Worm (Caenorhabditis elegans) whole organism, late embryonic: ENCODE data around the gene F45E12.5.

Experiments used
- F13H6.1 ChIP-seq: sonication (generic microtip); optimal IDR thresholded peaks from 2 replicates; lab custom pipeline; 2016; ENCODE audit warnings: missing genetic modification characterization, missing compliant biosample characterization
- K02D7.2 ChIP-seq: sonication (generic microtip); optimal IDR thresholded peaks from 2 replicates; lab custom pipeline; 2017; ENCODE audit warnings: mild to moderate bottlenecking, missing genetic modification characterization, missing compliant biosample characterization
- T23F11.4 ChIP-seq: fragments of 200-800 bp; sonication (Bioruptor generic); optimal IDR thresholded peaks from 2 replicates; lab custom pipeline; 2018; ENCODE audit warnings: mild to moderate bottlenecking, missing genetic modification characterization, missing compliant biosample characterization
- Y22D7AL.16 ChIP-seq: sonication (generic microtip); optimal IDR thresholded peaks from 2 replicates; lab custom pipeline; 2016; ENCODE audit warnings: missing genetic modification characterization, missing compliant biosample characterization
- ceh-14 ChIP-seq: sonication (generic microtip); optimal IDR thresholded peaks from 2 replicates; lab custom pipeline; 2016; ENCODE audit warnings: missing genotype, missing genetic modification characterization, missing compliant biosample characterization
- ceh-18 ChIP-seq: sonication (generic microtip); optimal IDR thresholded peaks from 2 replicates; lab custom pipeline; 2016; ENCODE audit warnings: missing genetic modification characterization, missing compliant biosample characterization
- ceh-19 ChIP-seq: fragments of 200-800 bp; sonication (Bioruptor generic); optimal IDR thresholded peaks from 2 replicates; lab custom pipeline; 2018; ENCODE audit warnings: mild to moderate bottlenecking, missing genetic modification characterization, missing compliant biosample characterization
- ceh-2 ChIP-seq: sonication (generic microtip); optimal IDR thresholded peaks from 2 replicates; lab custom pipeline; 2016; ENCODE audit warnings: missing genotype, missing genetic modification characterization, missing compliant biosample characterization
- ceh-24 ChIP-seq: sonication (generic microtip); optimal IDR thresholded peaks from 2 replicates; lab custom pipeline; 2016; ENCODE audit warnings: mild to moderate bottlenecking, missing genetic modification characterization, missing compliant biosample characterization
- ceh-31 ChIP-seq: sonication (generic microtip); optimal IDR thresholded peaks from 2 replicates; lab custom pipeline; 2016; ENCODE audit warnings: missing genetic modification characterization, missing compliant biosample characterization
- ceh-45 ChIP-seq: fragments of 200-800 bp; sonication (Bioruptor generic); IDR thresholded peaks from 2 replicates; pipeline ENCODE4 v1.3.6; 2022; ENCODE audit warnings: missing genetic modification reagents, missing genetic modification characterization, missing compliant biosample characterization
- che-1 ChIP-seq: sonication (generic microtip); optimal IDR thresholded peaks from 2 replicates; lab custom pipeline; 2016; ENCODE audit warnings: mild to moderate bottlenecking, missing genetic modification characterization, missing compliant biosample characterization
- dmd-4 ChIP-seq: sonication (generic microtip); optimal IDR thresholded peaks from 2 replicates; lab custom pipeline; 2016; ENCODE audit warnings: borderline replicate concordance, missing genetic modification characterization, missing compliant biosample characterization
- dve-1 ChIP-seq: sonication (generic microtip); optimal IDR thresholded peaks from 2 replicates; lab custom pipeline; 2017; ENCODE audit warnings: antibody characterized with exemption, mild to moderate bottlenecking, missing genetic modification characterization, missing compliant biosample characterization
- elt-2 ChIP-seq: sonication (generic microtip); optimal IDR thresholded peaks from 2 replicates; lab custom pipeline; 2016; ENCODE audit warnings: missing genetic modification reagents, missing genetic modification characterization, missing compliant biosample characterization
- fkh-6 ChIP-seq: sonication (generic microtip); optimal IDR thresholded peaks from 2 replicates; lab custom pipeline; 2016; ENCODE audit warnings: missing genetic modification characterization, missing compliant biosample characterization
- gmeb-2 ChIP-seq: sonication (generic microtip); optimal IDR thresholded peaks from 2 replicates; lab custom pipeline; 2016; ENCODE audit warnings: missing genetic modification characterization, inconsistent platforms, missing compliant biosample characterization
- hlh-13 ChIP-seq: fragments of 200-800 bp; sonication (Bioruptor generic); optimal IDR thresholded peaks from 2 replicates; lab custom pipeline; 2018; ENCODE audit warnings: mild to moderate bottlenecking, missing genetic modification characterization, missing compliant biosample characterization
- hlh-15 ChIP-seq: sonication (generic microtip); optimal IDR thresholded peaks from 2 replicates; lab custom pipeline; 2016; ENCODE audit warnings: missing genetic modification characterization, missing compliant biosample characterization
- hlh-30 ChIP-seq: sonication (generic microtip); optimal IDR thresholded peaks from 2 replicates; lab custom pipeline; 2017; ENCODE audit warnings: antibody characterized with exemption, missing genetic modification characterization, missing compliant biosample characterization; ENCODE audit not compliant: insufficient read depth
- lim-6 ChIP-seq: sonication (generic microtip); optimal IDR thresholded peaks from 2 replicates; lab custom pipeline; 2016; ENCODE audit warnings: missing genetic modification characterization, missing compliant biosample characterization
- lin-11 ChIP-seq: fragments of 200-800 bp; sonication (Bioruptor generic); optimal IDR thresholded peaks from 2 replicates; lab custom pipeline; 2018; ENCODE audit warnings: mild to moderate bottlenecking, missing genetic modification characterization, missing compliant biosample characterization
- mec-3 ChIP-seq: sonication (generic microtip); optimal IDR thresholded peaks from 2 replicates; lab custom pipeline; 2016; ENCODE audit warnings: borderline replicate concordance, missing genetic modification characterization, missing compliant biosample characterization
- nfya-1 ChIP-seq: sonication (generic microtip); optimal IDR thresholded peaks from 2 replicates; lab custom pipeline; 2017; ENCODE audit warnings: missing genetic modification characterization, mild to moderate bottlenecking, missing compliant biosample characterization, antibody characterized with exemption, moderate library complexity
- nhr-11 ChIP-seq: fragments of 150-350 bp; optimal IDR thresholded peaks from 2 replicates; lab custom pipeline; 2014; ENCODE audit warnings: missing biosample characterization, missing genetic modification characterization
- nhr-232 ChIP-seq: sonication (generic microtip); optimal IDR thresholded peaks from 2 replicates; lab custom pipeline; 2016; ENCODE audit warnings: missing genetic modification characterization, missing compliant biosample characterization
- npax-4 ChIP-seq: sonication (generic microtip); optimal IDR thresholded peaks from 2 replicates; lab custom pipeline; 2016; ENCODE audit warnings: missing genetic modification characterization, missing compliant biosample characterization
- pag-3 ChIP-seq: sonication (generic microtip); optimal IDR thresholded peaks from 2 replicates; lab custom pipeline; 2016; ENCODE audit warnings: missing compliant biosample characterization, missing genetic modification characterization, borderline replicate concordance
- pat-9 ChIP-seq: fragments of 200-800 bp; sonication (Bioruptor generic); optimal IDR thresholded peaks from 2 replicates; lab custom pipeline; 2018; ENCODE audit warnings: mild to moderate bottlenecking, missing genetic modification characterization, moderate library complexity, missing compliant biosample characterization
- pros-1 ChIP-seq: fragments of 150-350 bp; optimal IDR thresholded peaks from 2 replicates; lab custom pipeline; 2014; ENCODE audit warnings: missing biosample characterization, missing genetic modification reagents, missing genetic modification characterization
- ref-2 ChIP-seq: sonication (generic microtip); optimal IDR thresholded peaks from 2 replicates; lab custom pipeline; 2016; ENCODE audit warnings: missing genetic modification characterization, missing compliant biosample characterization
- rnt-1 ChIP-seq: sonication (generic microtip); optimal IDR thresholded peaks from 2 replicates; lab custom pipeline; 2016; ENCODE audit warnings: missing genetic modification characterization, missing compliant biosample characterization
- sdc-2 ChIP-seq: sonication (generic microtip); optimal IDR thresholded peaks from 2 replicates; lab custom pipeline; 2016; ENCODE audit warnings: missing genotype, missing genetic modification characterization, missing compliant biosample characterization
- sox-2 ChIP-seq: fragments of 200-800 bp; sonication (Bioruptor generic); IDR thresholded peaks from 2 replicates; pipeline ENCODE4 v1.3.6; 2022; ENCODE audit warnings: missing genetic modification reagents, missing genetic modification characterization, missing compliant biosample characterization
- tbx-2 ChIP-seq: sonication (generic microtip); optimal IDR thresholded peaks from 2 replicates; lab custom pipeline; 2016; ENCODE audit warnings: missing genetic modification characterization, missing compliant biosample characterization
- tbx-7 ChIP-seq: sonication (generic microtip); optimal IDR thresholded peaks from 2 replicates; lab custom pipeline; 2016; ENCODE audit warnings: missing genotype, missing genetic modification characterization, missing compliant biosample characterization
- ttx-3 ChIP-seq: sonication (generic microtip); optimal IDR thresholded peaks from 2 replicates; lab custom pipeline; 2016; ENCODE audit warnings: missing genetic modification reagents, missing genetic modification characterization, missing compliant biosample characterization
- unc-3 ChIP-seq, 2 experiments: fragments of 200-800 bp in 1 of 2; sonication (Bioruptor generic) in 1 of 2; sonication (generic microtip) in 1 of 2; conservative IDR thresholded peaks in 1 of 2; optimal IDR thresholded peaks in 1 of 2; 2 replicates each; pipeline versions ENCODE4 v1.3.6 to Lab custom; 2016 to 2022; ENCODE audit warnings: missing compliant biosample characterization in 2 of 2, missing genetic modification characterization in 2 of 2, missing genetic modification reagents in 1 of 2
- unc-55 ChIP-seq: sonication (generic microtip); optimal IDR thresholded peaks from 2 replicates; lab custom pipeline; 2017; ENCODE audit warnings: missing biosample characterization, missing genetic modification reagents, missing genetic modification characterization
- unc-86 ChIP-seq: sonication (generic microtip); optimal IDR thresholded peaks from 2 replicates; lab custom pipeline; 2016; ENCODE audit warnings: missing genetic modification characterization, missing compliant biosample characterization
- zip-5 ChIP-seq: sonication (generic microtip); optimal IDR thresholded peaks from 2 replicates; lab custom pipeline; 2016; ENCODE audit warnings: missing genetic modification characterization, missing compliant biosample characterization
- ztf-16 ChIP-seq: sonication (generic microtip); optimal IDR thresholded peaks from 2 replicates; lab custom pipeline; 2017; ENCODE audit warnings: missing genetic modification characterization, missing compliant biosample characterization

Gene F45E12.5

ce11 chrII:7317468-7317867 is 7.6 kb upstream of the F45E12.5 start, which contains the start of gene F21D12.2:
Gene F21D12.2, plus strand, starts transcription at chrII:7317768.
- TF ChIP-seq lin-11 (tag; lab: Kevin White, UChicago), result no peak
- no peak for TF ChIP-seq ceh-24
- no peak for TF ChIP-seq rnt-1 (tag; lab: Kevin White, UChicago)
- no peak for TF ChIP-seq zip-5 (tag; lab: Kevin White, UChicago)
- no peak for TF ChIP-seq lim-6 (tag; lab: Kevin White, UChicago)
- no peak for TF ChIP-seq ceh-14 (tag; lab: Kevin White, UChicago)
- no peak for TF ChIP-seq che-1 (tag; lab: Kevin White, UChicago)
- no peak for TF ChIP-seq ceh-18 (tag; lab: Kevin White, UChicago)
- TF ChIP-seq hlh-13 (GFP tag; lab: Kevin White, UChicago), result no peak
- TF ChIP-seq dve-1, result no peak
- TF ChIP-seq ttx-3 (tag; lab: Kevin White, UChicago), result no peak

ce11 chrII:7314083-7314482 is 4.2 kb upstream of the F45E12.5 start, which contains the start of gene F45E12.6:
Gene F45E12.6, minus strand, starts transcription at chrII:7314183.
- TF ChIP-seq pag-3 (tag; lab: Kevin White, UChicago) (no peak), unc-3 (GFP tag; conservative IDR thresholded peaks at IDR 0.05; lab: Robert Waterston, UW) (no peak), unc-3 (tag; optimal IDR thresholded peaks at IDR 0.05; lab: Kevin White, UChicago) (no peak), sox-2 (no peak), ceh-18 (tag; lab: Kevin White, UChicago) (no peak), ceh-19 (GFP tag; lab: Kevin White, UChicago) (no peak), tbx-7 (tag; lab: Kevin White, UChicago) (no peak), lim-6 (tag; lab: Kevin White, UChicago) (no peak), unc-55 (GFP tag; lab: Kevin White, UChicago) (no peak), mec-3 (tag; lab: Kevin White, UChicago) (no peak), F13H6.1 (no peak), Y22D7AL.16 (tag; lab: Kevin White, UChicago) (no peak), hlh-15 (tag; lab: Kevin White, UChicago) (no peak), ceh-24 (no peak), hlh-13 (GFP tag; lab: Kevin White, UChicago) (no peak), nhr-11 (tag; lab: Kevin White, UChicago) (no peak)

- TF ChIP-seq hlh-30 (tag; lab: Kevin White, UChicago) (no peak), elt-2 (tag; lab: Kevin White, UChicago) (no peak), gmeb-2 (no peak), Y22D7AL.16 (tag; lab: Kevin White, UChicago) (no peak), ceh-19 (GFP tag; lab: Kevin White, UChicago) (no peak), nhr-232 (no peak), tbx-7 (tag; lab: Kevin White, UChicago) (no peak), K02D7.2 (tag; lab: Kevin White, UChicago) (no peak)
These were observed 4.4 kb downstream of the F45E12.5 start, which contains the start of gene brf-1 for ce11 chrII:7305558-7305957. Gene brf-1, plus strand, starts transcription at chrII:7305858.

ce11 chrII:7301670-7302151 is 8.2 kb downstream of the F45E12.5 start, which contains the start of gene cul-4:
Gene cul-4, plus strand, starts transcription at chrII:7302101.
- TF ChIP-seq ceh-45 (no peak), npax-4 (no peak), pros-1 (tag; lab: Kevin White, UChicago) (no peak), tbx-2 (tag; lab: Kevin White, UChicago) (peak; percentile 12), ceh-2 (tag; lab: Kevin White, UChicago) (peak; percentile 8), tbx-7 (tag; lab: Kevin White, UChicago) (no peak), ztf-16 (tag; lab: Kevin White, UChicago) (no peak), ceh-14 (tag; lab: Kevin White, UChicago) (peak; percentile 14), dmd-4 (tag; lab: Kevin White, UChicago) (no peak), nhr-11 (tag; lab: Kevin White, UChicago) (no peak), ceh-31 (tag; lab: Kevin White, UChicago) (peak; percentile 10), fkh-6 (tag; lab: Kevin White, UChicago) (no peak), nfya-1 (tag; lab: Kevin White, UChicago) (peak; percentile 40), unc-86 (no peak), ref-2 (no peak), T23F11.4 (GFP tag; lab: Kevin White, UChicago) (no peak), ceh-19 (GFP tag; lab: Kevin White, UChicago) (no peak), pat-9 (tag; lab: Kevin White, UChicago) (no peak), Y22D7AL.16 (tag; lab: Kevin White, UChicago) (no peak), sdc-2 (tag; lab: Kevin White, UChicago) (no peak), mec-3 (tag; lab: Kevin White, UChicago) (no peak)
